Worm (Caenorhabditis elegans): ENCODE data around the gene R166.2.

R166.2 gene

ce11 chrII:10504729-10505128 lies 32.7 kb downstream of the R166.2 start:
- TF ChIP-seq hmg-1.2 (GFP tag; IDR thresholded peaks at IDR 0.05) (peak; percentile 17; the same call in 1 of the 2 replicates), T26A5.8 (tag; optimal IDR thresholded peaks at IDR 0.05) (no peak)

- TF ChIP-seq cebp-1 (GFP tag; IDR thresholded peaks at IDR 0.05) (peak; percentile 25; the same call in 1 of the 2 replicates), cebp-1 (tag; optimal IDR thresholded peaks at IDR 0.05) (peak; percentile 84), lin-54 (GFP tag; optimal IDR thresholded peaks at IDR 0.05) (peak; percentile 50), madf-6 (GFP tag; IDR thresholded peaks at IDR 0.05) (peak; percentile 12; the same call in 1 of the 2 replicates), nhr-90 (tag; optimal IDR thresholded peaks at IDR 0.05) (peak; percentile 18), egrh-3 (GFP tag; IDR thresholded peaks at IDR 0.05) (peak; percentile 97), ekl-4 (GFP tag; IDR thresholded peaks at IDR 0.05) (peak; percentile 54; the same call in 1 of the 2 replicates), pha-4 (tag; optimal IDR thresholded peaks at IDR 0.05) (no peak), ceh-79 (tag; optimal IDR thresholded peaks at IDR 0.05) (no peak), hrde-1 (tag; optimal IDR thresholded peaks at IDR 0.05; ENCODE audit: borderline replicate concordance) (no peak), nfyb-1 (GFP tag; IDR thresholded peaks at IDR 0.05) (peak; percentile 75; the same call in 1 of the 2 replicates), F23B12.7 (tag; optimal IDR thresholded peaks at IDR 0.05; ENCODE audit: insufficient read depth) (peak; percentile 12), repo-1 (tag; optimal IDR thresholded peaks at IDR 0.05) (peak; percentile 47), ztf-18 (tag; optimal IDR thresholded peaks at IDR 0.05) (peak; percentile 57), C06A6.2 (GFP tag; conservative IDR thresholded peaks at IDR 0.05) (peak; percentile 45), lin-40 (tag; optimal IDR thresholded peaks at IDR 0.05) (peak; percentile 73), mxl-1 (tag; optimal IDR thresholded peaks at IDR 0.05) (no peak), ceh-91 (GFP tag; IDR thresholded peaks at IDR 0.05) (no peak), madf-10 (tag; optimal IDR thresholded peaks at IDR 0.05) (peak; percentile 57), ets-4 (GFP tag; optimal IDR thresholded peaks at IDR 0.05) (peak; percentile 64), K12H6.12 (tag; optimal IDR thresholded peaks at IDR 0.05) (peak; percentile 88), lin-26 (GFP tag; IDR thresholded peaks at IDR 0.05) (peak; percentile 79), F49E8.2 (tag; optimal IDR thresholded peaks at IDR 0.05; ENCODE audit: insufficient read depth) (no peak), ccch-3 (GFP tag; optimal IDR thresholded peaks at IDR 0.05) (no peak), gei-17 (GFP tag; optimal IDR thresholded peaks at IDR 0.05) (peak; percentile 12), sptf-2 (GFP tag; optimal IDR thresholded peaks at IDR 0.05) (peak; percentile 71), ztf-26 (tag; optimal IDR thresholded peaks at IDR 0.05) (peak; percentile 33), mel-28 (tag; optimal IDR thresholded peaks at IDR 0.05; ENCODE audit: borderline replicate concordance) (no peak), zfh-2 (GFP tag; conservative IDR thresholded peaks at IDR 0.05) (peak; percentile 100), nhr-179 (tag; optimal IDR thresholded peaks at IDR 0.05) (no peak), atf-7 (tag; optimal IDR thresholded peaks at IDR 0.05) (peak; percentile 44), attf-3 (GFP tag; conservative IDR thresholded peaks at IDR 0.05) (0 out of 2 replicates have a peak, but pooled peaks have one; percentile 17), lin-35 (GFP tag; optimal IDR thresholded peaks at IDR 0.05) (peak in 1 of 3 experiments; percentile 22), D2030.7 (GFP tag; IDR thresholded peaks at IDR 0.05) (no peak), Y79H2A.3 (GFP tag; conservative IDR thresholded peaks at IDR 0.05) (no peak), ZK185.1 (tag; optimal IDR thresholded peaks at IDR 0.05; ENCODE audit: poor library complexity, severe bottlenecking) (peak; percentile 39), somi-1 (GFP tag; optimal IDR thresholded peaks at IDR 0.05) (peak; percentile 75), let-607 (tag; optimal IDR thresholded peaks at IDR 0.05) (peak; percentile 57 to 65), mcd-1 (GFP tag; IDR thresholded peaks at IDR 0.05) (peak; percentile 81), chd-7 (tag; optimal IDR thresholded peaks at IDR 0.05) (peak; percentile 79), hmg-1.2 (GFP tag; IDR thresholded peaks at IDR 0.05) (peak; percentile 91), madf-3 (GFP tag; IDR thresholded peaks at IDR 0.05) (no peak; the same call in 1 of the 2 replicates), ceh-100 (GFP tag; IDR thresholded peaks at IDR 0.05) (no peak)
Measured at ce11 chrII:10502491-10503063, 34.9 kb downstream of the R166.2 start, which contains the start of gene myrf-1. Gene myrf-1, minus strand, starts transcription at chrII:10502541.

Data from whole organism, young adult.